Worm (Caenorhabditis elegans) whole organism, L4 larva: Measurements from ENCODE around the gene C14C11.4.

Experiments
- F37D6.2 ChIP-seq: sonication (generic microtip); optimal IDR thresholded peaks from 2 replicates; lab custom pipeline; 2016; ENCODE audit warnings: mild to moderate bottlenecking, missing genetic modification characterization, missing compliant biosample characterization
- ama-1 ChIP-seq: fragments of 150-350 bp; optimal IDR thresholded peaks from 2 replicates; lab custom pipeline; 2014; ENCODE audit warnings: inconsistent platforms, mixed read lengths
- ceh-44 ChIP-seq: fragments of 200-800 bp; sonication (Bioruptor generic); IDR thresholded peaks from 2 replicates; pipeline ENCODE4 v1.3.6; 2022; ENCODE audit warnings: missing genetic modification reagents, missing genetic modification characterization, missing compliant biosample characterization
- ces-1 ChIP-seq: fragments of 150-350 bp; sonication (generic microtip); optimal IDR thresholded peaks from 4 replicates; lab custom pipeline; 2014; ENCODE audit warnings: missing biosample characterization, missing genetic modification reagents, missing genetic modification characterization
- daf-8 ChIP-seq: fragments of 200-800 bp; sonication (Bioruptor generic); IDR thresholded peaks from 2 replicates; pipeline ENCODE4 v1.3.6; 2022; ENCODE audit warnings: missing genetic modification characterization, missing compliant biosample characterization
- dmd-8 ChIP-seq: fragments of 200-800 bp; sonication (Bioruptor generic); IDR thresholded peaks from 2 replicates; pipeline ENCODE4 v1.3.6; 2022; ENCODE audit warnings: missing genetic modification characterization, missing compliant biosample characterization
- jun-1 ChIP-seq: fragments of 150-350 bp; optimal IDR thresholded peaks from 2 replicates; lab custom pipeline; 2014; ENCODE audit warnings: missing biosample characterization, missing genetic modification reagents, missing genetic modification characterization
- lim-7 ChIP-seq: fragments of 200-800 bp; sonication (Bioruptor generic); IDR thresholded peaks from 2 replicates; pipeline ENCODE4 v1.3.6; 2022; ENCODE audit warnings: missing genetic modification characterization, missing compliant biosample characterization
- lin-15B ChIP-seq: fragments of 150-350 bp; sonication (generic microtip); optimal IDR thresholded peaks from 3 replicates; lab custom pipeline; 2014; ENCODE audit warnings: missing biosample characterization, missing genetic modification characterization
- lir-3 ChIP-seq: sonication (generic microtip); optimal IDR thresholded peaks from 2 replicates; lab custom pipeline; 2016; ENCODE audit warnings: mild to moderate bottlenecking, missing genetic modification characterization, missing compliant biosample characterization
- nhr-42 ChIP-seq: fragments of 200-800 bp; sonication (Bioruptor generic); IDR thresholded peaks from 2 replicates; pipeline ENCODE4 v1.3.6; 2022; ENCODE audit warnings: missing genetic modification characterization, missing compliant biosample characterization
- pha-4 ChIP-seq, 2 experiments: fragments of 150-350 bp in 1 of 2; fragments of 200-800 bp in 1 of 2; sonication (Bioruptor generic) in 1 of 2; IDR thresholded peaks in 1 of 2; optimal IDR thresholded peaks in 1 of 2; 2 replicates each; pipeline versions ENCODE4 v1.3.6 to Lab custom; 2014 to 2022; ENCODE audit warnings: missing genetic modification characterization in 2 of 2, missing genetic modification reagents in 2 of 2, missing biosample characterization in 1 of 2, missing compliant biosample characterization in 1 of 2
- unc-39 ChIP-seq: sonication (generic microtip); optimal IDR thresholded peaks from 2 replicates; lab custom pipeline; 2017; ENCODE audit warnings: missing biosample characterization, missing genetic modification characterization
- ztf-11 ChIP-seq: fragments of 150-350 bp; optimal IDR thresholded peaks from 2 replicates; lab custom pipeline; 2014; ENCODE audit warnings: missing biosample characterization, missing genetic modification characterization

- TF ChIP-seq ama-1 (lab: Kevin White, UChicago) (no peak), lim-7 (no peak), lin-15B (tag; lab: Kevin White, UChicago) (no peak), unc-39 (tag; lab: Kevin White, UChicago) (no peak), dmd-8 (GFP tag; lab: Robert Waterston, UW) (no peak), jun-1 (tag; lab: Kevin White, UChicago) (no peak), F37D6.2 (no peak), ces-1 (GFP tag; lab: Kevin White, UChicago) (no peak), lir-3 (no peak), nhr-42 (GFP tag; lab: Robert Waterston, UW) (no peak), ceh-44 (GFP tag; lab: Robert Waterston, UW) (no peak), pha-4 (GFP tag; IDR thresholded peaks at IDR 0.05; lab: Robert Waterston, UW) (no peak), pha-4 (tag; optimal IDR thresholded peaks at IDR 0.05; lab: Kevin White, UChicago) (no peak), daf-8 (GFP tag; lab: Robert Waterston, UW) (no peak), ztf-11 (tag; lab: Kevin White, UChicago) (no peak)
These were observed 41.2 kb upstream of the C14C11.4 start, which contains the start of gene CD4.1 for ce11 chrV:5606255-5606654.
